Fruit fly (Drosophila melanogaster): ENCODE measurements around the gene CG31021.

- TF ChIP-seq CG3032 (tag; optimal IDR thresholded peaks at IDR 0.05) (no peak), CG32006 (GFP tag; optimal IDR thresholded peaks at IDR 0.05) (no peak), Lpt (GFP tag; optimal IDR thresholded peaks at IDR 0.05) (no peak), svp (GFP tag) (no peak), Eip78C (GFP tag) (peak; percentile 3)
Measured at dm6 chr3R:30566181-30566902, 35.7 kb upstream of the CG31021 start.

All from whole organism, prepupa.